Worm (Caenorhabditis elegans): ENCODE results near the gene F54F2.9.

F54F2.9 gene

DNA sequence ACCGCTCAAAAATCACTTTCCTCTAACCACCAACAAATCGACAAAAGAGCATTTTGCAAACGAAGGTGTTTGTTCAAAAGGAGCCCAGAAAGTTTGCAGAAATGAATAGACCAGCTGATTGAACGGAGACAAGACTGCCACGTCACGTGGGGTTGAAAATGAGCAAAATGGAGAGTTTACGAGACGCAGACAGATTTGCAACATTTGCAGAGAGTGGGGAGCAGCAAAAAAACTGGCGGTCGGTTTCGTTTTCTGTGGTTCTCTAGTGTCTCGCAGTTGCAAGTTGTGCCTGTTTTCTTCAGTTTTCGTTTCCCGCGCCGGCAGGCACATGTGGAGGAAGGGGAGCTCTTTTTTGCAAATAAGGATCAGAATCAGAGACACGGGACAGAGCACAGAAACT is 41.6 kb downstream of the F54F2.9 start:
- TF ChIP-seq pqm-1 (tag; optimal IDR thresholded peaks at IDR 0.05) (peak; percentile 36), jun-1 (tag; optimal IDR thresholded peaks at IDR 0.05) (peak; percentile 69), nfya-1 (tag; optimal IDR thresholded peaks at IDR 0.05; ENCODE audit: insufficient read depth) (peak; percentile 64), egl-27 (tag; optimal IDR thresholded peaks at IDR 0.05) (no peak), nhr-11 (tag; optimal IDR thresholded peaks at IDR 0.05) (peak; percentile 36), lin-15B (tag; optimal IDR thresholded peaks at IDR 0.05) (peak; percentile 27), lin-39 (tag; optimal IDR thresholded peaks at IDR 0.05) (peak; percentile 80), fos-1 (tag; optimal IDR thresholded peaks at IDR 0.05) (no peak), elt-2 (tag; optimal IDR thresholded peaks at IDR 0.05) (peak; percentile 28), nhr-76 (tag; optimal IDR thresholded peaks at IDR 0.05) (no peak), pha-4 (tag; optimal IDR thresholded peaks at IDR 0.05) (peak; percentile 96), mdl-1 (tag; optimal IDR thresholded peaks at IDR 0.05) (peak; percentile 71)

DNA sequence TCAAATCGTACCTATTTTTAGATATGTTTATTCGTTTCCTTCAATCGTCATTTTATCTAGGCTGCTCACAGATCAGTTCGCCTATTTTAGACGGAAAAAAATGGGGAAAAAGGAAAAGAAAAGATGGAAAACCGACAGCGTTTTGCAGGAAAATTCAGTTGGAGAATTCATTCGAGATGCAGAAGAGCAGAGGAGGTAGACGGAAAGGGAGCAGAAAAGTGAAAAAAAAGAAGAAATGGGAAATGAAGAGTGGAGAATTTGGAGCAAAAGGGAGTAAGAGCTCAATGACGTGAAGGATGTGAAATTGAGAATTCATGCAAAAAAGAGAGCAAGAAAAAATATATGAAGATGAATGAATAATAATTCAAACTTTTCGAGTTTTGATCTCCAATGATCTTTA is 42.5 kb downstream of the F54F2.9 start:
- no peak for TF ChIP-seq fos-1 (tag; optimal IDR thresholded peaks at IDR 0.05)
- TF ChIP-seq unc-39 (tag; optimal IDR thresholded peaks at IDR 0.05): no peak
- no peak for TF ChIP-seq nhr-23 (tag; optimal IDR thresholded peaks at IDR 0.05)
- no peak for TF ChIP-seq nhr-28 (tag; optimal IDR thresholded peaks at IDR 0.05)
- TF ChIP-seq ceh-82 (tag; optimal IDR thresholded peaks at IDR 0.05): no peak
- TF ChIP-seq nhr-67 (tag; optimal IDR thresholded peaks at IDR 0.05): no peak
- TF ChIP-seq fkh-2 (tag; optimal IDR thresholded peaks at IDR 0.05): no peak
- no peak for TF ChIP-seq snpc-4 (tag; optimal IDR thresholded peaks at IDR 0.05)
- TF ChIP-seq ceh-9 (tag; optimal IDR thresholded peaks at IDR 0.05): no peak
- no peak for TF ChIP-seq elt-3 (tag; optimal IDR thresholded peaks at IDR 0.05)
- no peak for TF ChIP-seq lin-15B (tag; optimal IDR thresholded peaks at IDR 0.05)
- no peak for TF ChIP-seq nhr-12 (tag; optimal IDR thresholded peaks at IDR 0.05)

DNA sequence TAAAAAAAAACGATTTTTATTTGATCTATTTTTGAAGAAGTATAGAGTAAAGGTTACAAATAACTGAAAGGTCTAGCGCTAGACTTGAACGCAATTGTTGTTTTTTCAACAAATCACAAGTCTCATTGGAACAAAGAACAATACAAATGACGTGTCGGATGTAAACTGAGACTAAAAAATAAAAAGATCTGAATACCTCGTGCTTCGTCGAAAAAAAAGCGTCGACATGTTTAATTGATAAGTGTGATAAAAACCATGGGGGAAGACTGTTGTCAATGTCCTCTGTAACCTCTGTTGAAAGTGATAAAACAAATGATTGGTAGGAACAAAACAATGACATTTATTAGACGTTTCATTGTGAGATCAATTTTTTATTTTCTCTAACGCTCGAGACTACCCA is 44.3 kb downstream of the F54F2.9 start:
- TF ChIP-seq nhr-25 (tag; optimal IDR thresholded peaks at IDR 0.05) (peak; percentile 10), lin-15B (tag; optimal IDR thresholded peaks at IDR 0.05) (no peak), ceh-9 (tag; optimal IDR thresholded peaks at IDR 0.05) (no peak), nhr-28 (tag; optimal IDR thresholded peaks at IDR 0.05) (no peak), elt-2 (tag; optimal IDR thresholded peaks at IDR 0.05) (peak; percentile 74), pqm-1 (tag; optimal IDR thresholded peaks at IDR 0.05) (peak; percentile 75), tbx-2 (tag; optimal IDR thresholded peaks at IDR 0.05) (no peak), pha-4 (tag; optimal IDR thresholded peaks at IDR 0.05) (peak; percentile 6), nfya-1 (tag; optimal IDR thresholded peaks at IDR 0.05; ENCODE audit: insufficient read depth) (peak; percentile 21), jun-1 (tag; optimal IDR thresholded peaks at IDR 0.05) (peak; percentile 17)

DNA sequence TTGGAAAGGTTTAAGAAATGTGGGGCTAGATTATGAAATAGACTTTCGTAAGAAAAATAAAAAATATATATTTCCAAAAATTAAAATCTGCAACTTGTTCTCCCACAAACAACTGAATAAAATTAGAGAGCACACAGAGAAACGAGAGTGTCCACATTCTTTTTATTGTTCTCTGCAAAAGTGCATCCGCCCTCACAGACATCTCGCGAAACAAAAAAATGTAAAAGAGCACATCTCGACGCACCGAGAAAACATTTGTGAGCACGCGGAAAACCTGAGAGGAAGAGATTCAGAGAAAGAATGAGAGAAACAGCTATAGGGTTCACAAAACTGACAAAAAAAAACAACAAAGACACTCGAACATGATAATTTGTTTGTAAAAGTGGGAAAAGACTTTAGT is 44.9 kb downstream of the F54F2.9 start:
- TF ChIP-seq ztf-11 (tag; optimal IDR thresholded peaks at IDR 0.05): no peak
- peak; percentile 68 for TF ChIP-seq lin-39 (tag; optimal IDR thresholded peaks at IDR 0.05)
- TF ChIP-seq nfya-1 (tag; optimal IDR thresholded peaks at IDR 0.05; ENCODE audit: insufficient read depth): peak; percentile 62

DNA sequence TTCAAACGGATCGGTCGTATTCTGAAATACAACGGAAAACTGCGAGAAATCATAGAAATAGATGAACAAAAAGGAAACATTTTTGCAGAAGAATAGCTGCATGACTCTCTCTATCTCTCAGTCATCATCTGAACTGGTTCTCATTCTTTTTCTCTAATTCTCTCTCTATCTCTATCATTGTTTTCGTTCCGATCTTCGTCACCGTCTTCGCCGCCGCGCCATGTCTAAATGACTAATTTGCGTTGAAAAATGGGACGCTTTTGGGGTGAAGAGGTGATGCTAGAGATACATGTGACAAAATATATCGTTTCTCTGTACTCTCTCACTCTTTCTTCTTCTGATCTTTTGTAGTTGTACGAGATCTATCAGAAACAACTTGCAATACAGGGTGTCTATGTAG is 46.6 kb downstream of the F54F2.9 start:
- no peak for TF ChIP-seq elt-3 (tag; optimal IDR thresholded peaks at IDR 0.05)
- TF ChIP-seq nhr-67 (tag; optimal IDR thresholded peaks at IDR 0.05): no peak
- TF ChIP-seq lin-39 (tag; optimal IDR thresholded peaks at IDR 0.05): peak; percentile 62
- peak; percentile 81 for TF ChIP-seq nhr-43 (tag; optimal IDR thresholded peaks at IDR 0.05; ENCODE audit: poor library complexity, severe bottlenecking)
- peak; percentile 23 for TF ChIP-seq skn-1 (tag; optimal IDR thresholded peaks at IDR 0.05)
- peak; percentile 48 for TF ChIP-seq elt-1 (tag; optimal IDR thresholded peaks at IDR 0.05)
- TF ChIP-seq nhr-23 (tag; optimal IDR thresholded peaks at IDR 0.05): peak; percentile 97
- peak; percentile 8 for TF ChIP-seq lin-15B (tag; optimal IDR thresholded peaks at IDR 0.05)
- peak; percentile 78 for TF ChIP-seq egl-5 (tag; optimal IDR thresholded peaks at IDR 0.05)
- no peak for TF ChIP-seq nhr-77 (tag; optimal IDR thresholded peaks at IDR 0.05)
- no peak for TF ChIP-seq egl-27 (tag; optimal IDR thresholded peaks at IDR 0.05)
- TF ChIP-seq mdl-1 (tag; optimal IDR thresholded peaks at IDR 0.05): peak; percentile 78
- no peak for TF ChIP-seq nhr-237 (tag; optimal IDR thresholded peaks at IDR 0.05)
- TF ChIP-seq elt-2 (tag; optimal IDR thresholded peaks at IDR 0.05): no peak
- no peak for TF ChIP-seq ceh-82 (tag; optimal IDR thresholded peaks at IDR 0.05)
- no peak for TF ChIP-seq ceh-16 (tag; optimal IDR thresholded peaks at IDR 0.05)
- no peak for TF ChIP-seq jun-1 (tag; optimal IDR thresholded peaks at IDR 0.05)
- TF ChIP-seq snpc-4 (tag; optimal IDR thresholded peaks at IDR 0.05): no peak
- peak; percentile 55 for TF ChIP-seq nfya-1 (tag; optimal IDR thresholded peaks at IDR 0.05; ENCODE audit: insufficient read depth)
- TF ChIP-seq nhr-76 (tag; optimal IDR thresholded peaks at IDR 0.05): no peak
- TF ChIP-seq ceh-9 (tag; optimal IDR thresholded peaks at IDR 0.05): no peak
- peak; percentile 44 for TF ChIP-seq fos-1 (tag; optimal IDR thresholded peaks at IDR 0.05)
- peak; percentile 21 for TF ChIP-seq tbx-2 (tag; optimal IDR thresholded peaks at IDR 0.05)
- peak; percentile 93 for TF ChIP-seq nhr-25 (tag; optimal IDR thresholded peaks at IDR 0.05)

Measured in whole organism, L3 larva.